Worm (Caenorhabditis elegans): ENCODE measurements around the gene str-168.

DNA sequence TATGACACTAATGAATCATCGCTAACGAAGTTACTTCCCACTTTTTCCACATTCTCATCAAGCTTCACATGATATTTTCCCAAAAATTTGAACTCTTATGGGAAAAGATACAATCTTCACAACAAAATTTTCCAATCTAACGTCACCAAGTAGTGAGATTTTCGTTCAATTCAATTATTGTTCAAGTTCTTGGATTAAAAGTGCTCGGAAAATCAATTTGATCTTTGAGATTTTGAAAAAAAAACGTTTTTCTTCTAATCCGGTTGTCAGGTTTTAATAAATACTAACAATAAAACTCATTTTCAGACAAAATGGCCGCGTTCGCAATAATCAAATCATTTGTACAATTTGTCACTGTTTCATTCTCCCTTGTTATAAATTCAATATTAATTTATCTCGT, 4.7 kb upstream of the str-168 start, which contains the start of gene str-153:
- TF ChIP-seq unc-3 (GFP tag; conservative IDR thresholded peaks at IDR 0.05), result no peak
- no peak for TF ChIP-seq unc-3 (tag; optimal IDR thresholded peaks at IDR 0.05)
- TF ChIP-seq fkh-10 (GFP tag; optimal IDR thresholded peaks at IDR 0.05), result no peak
- TF ChIP-seq unc-55 (GFP tag; optimal IDR thresholded peaks at IDR 0.05), result no peak
- TF ChIP-seq K09A11.1 (tag; optimal IDR thresholded peaks at IDR 0.05; ENCODE audit: insufficient read depth), result no peak
- TF ChIP-seq tbx-2 (tag; optimal IDR thresholded peaks at IDR 0.05), result no peak
- TF ChIP-seq zip-5 (tag; optimal IDR thresholded peaks at IDR 0.05), result no peak
- no peak for TF ChIP-seq T23F11.4 (GFP tag; optimal IDR thresholded peaks at IDR 0.05)
- TF ChIP-seq pax-1 (tag; optimal IDR thresholded peaks at IDR 0.05), result no peak
- no peak for TF ChIP-seq pha-4 (tag; optimal IDR thresholded peaks at IDR 0.05)
- no peak for TF ChIP-seq nhr-11 (tag; optimal IDR thresholded peaks at IDR 0.05)
- no peak for TF ChIP-seq ceh-45 (GFP tag; IDR thresholded peaks at IDR 0.05)
